Worm (Caenorhabditis elegans) whole organism, dauer: ENCODE results near the gene C33C12.4.
"Not testable (repeated sequence)": the region's sequence is repeated elsewhere in the genome, so short reads cannot be mapped to it uniquely, and the experiment has no call there.

Experiments used
- unc-62 ChIP-seq: sonication (generic microtip); optimal IDR thresholded peaks from 2 replicates; lab custom pipeline; 2017; ENCODE audit warnings: missing biosample characterization, missing genetic modification reagents, missing genetic modification characterization

The C33C12.4 gene

ce11 chrII:2176688-2177087 is 10.4 kb upstream of the C33C12.4 start, which contains the start of gene gba-1:
gba-1 (plus strand) TSS chrII:2176741.
- no peak for TF ChIP-seq unc-62 (GFP tag; lab: Kevin White, UChicago)

DNA sequence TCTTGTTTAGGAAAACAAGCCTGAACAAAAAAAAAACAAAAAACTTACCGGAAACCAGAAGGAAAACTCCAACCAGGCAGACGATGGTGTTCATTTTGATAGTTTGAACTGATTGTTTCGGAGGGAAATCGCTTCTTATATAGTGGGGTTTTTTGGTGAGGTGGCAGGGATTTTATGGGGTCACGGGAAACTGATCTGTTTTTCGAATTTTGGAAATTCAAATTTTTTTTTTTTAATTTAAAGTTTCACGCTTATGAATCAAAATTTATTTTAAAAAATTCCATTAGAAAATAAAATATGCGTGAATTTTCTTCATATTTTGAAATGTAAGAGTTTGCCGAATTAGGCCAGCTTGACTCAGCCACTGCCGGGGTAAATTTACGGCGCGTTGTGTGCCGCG is 9.1 kb upstream of the C33C12.4 start, which contains the start of gene C33C12.7:
TSS of gene C33C12.7 (minus strand) at position 101 of the 400 bp plus-strand sequence.
- no peak for TF ChIP-seq unc-62 (GFP tag; lab: Kevin White, UChicago)

DNA sequence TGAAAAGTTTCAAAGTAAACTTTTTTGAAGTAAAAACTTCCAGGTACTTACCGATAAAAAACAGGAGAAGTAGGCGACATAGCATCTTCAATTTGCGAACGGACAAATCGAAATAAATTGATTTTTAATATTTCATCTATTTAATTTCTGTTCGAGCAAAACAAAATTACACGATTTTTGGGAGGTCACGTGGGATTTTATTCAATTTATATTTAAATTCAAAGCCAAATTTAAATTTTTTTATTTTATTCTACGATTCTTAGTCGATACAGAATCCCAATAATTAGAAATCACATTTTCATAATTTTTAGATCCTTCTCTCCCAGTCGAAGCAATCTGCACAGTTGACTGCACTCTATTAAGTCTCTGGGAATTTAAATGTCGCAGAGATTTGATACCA is 3.8 kb upstream of the C33C12.4 start, which contains the start of gene C33C12.12:
TSS of gene C33C12.12 (minus strand) at position 101 of the 400 bp plus-strand sequence.
- TF ChIP-seq unc-62 (GFP tag; lab: Kevin White, UChicago), result no peak

DNA sequence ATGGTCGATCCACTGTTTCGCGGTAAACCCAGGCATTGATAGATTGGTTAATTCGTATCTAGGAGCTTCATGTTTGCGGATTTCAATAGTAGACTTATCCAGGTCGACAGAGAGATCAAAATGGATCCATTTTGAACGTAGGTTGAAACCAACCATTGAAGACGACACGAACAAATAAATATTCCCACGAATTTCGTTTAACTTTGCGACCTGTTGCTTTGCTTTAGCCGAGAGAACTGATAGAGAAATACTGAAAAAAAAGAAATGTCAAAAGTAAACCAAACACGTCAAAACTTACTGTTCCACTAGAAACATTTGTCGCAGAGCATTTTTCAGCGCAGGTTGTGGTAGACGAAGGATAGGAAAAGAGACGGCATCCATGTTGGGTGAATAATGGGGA is 2.1 kb upstream of the C33C12.4 start, which contains the start of gene fbxb-38:
TSS of gene fbxb-38 (minus strand) at position 390 of the 400 bp plus-strand sequence.
- TF ChIP-seq unc-62 (GFP tag; lab: Kevin White, UChicago), result no peak

DNA sequence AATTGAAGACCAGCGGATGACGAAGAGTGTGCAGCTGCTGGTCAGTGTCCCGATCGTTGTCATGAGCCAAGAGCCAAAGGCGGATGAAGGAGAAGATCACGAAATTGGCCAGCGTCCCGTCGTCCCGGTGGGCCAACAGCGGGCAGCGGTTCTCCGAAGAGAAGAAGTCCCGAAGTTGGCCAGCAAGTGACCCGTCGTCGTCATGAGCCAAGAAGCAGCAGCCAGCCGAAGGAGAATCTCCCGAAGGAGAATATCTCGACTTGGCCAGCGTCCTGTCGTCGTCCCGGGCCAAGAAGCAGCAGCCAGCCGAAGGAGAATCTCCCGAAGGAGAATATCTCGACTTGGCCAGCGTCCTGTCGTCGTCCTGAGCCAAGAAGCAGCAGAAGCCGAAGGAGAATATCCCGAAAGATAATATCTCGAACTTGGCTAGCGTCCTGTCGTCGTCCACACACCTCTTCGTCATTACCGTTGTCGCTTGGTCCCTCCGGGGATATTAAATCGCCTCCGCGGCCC is 2.9 kb downstream of the C33C12.4 start, which contains the start of gene C33C12.11:
TSS of gene C33C12.11 (minus strand) at position 463 of the 513 bp plus-strand sequence.
- TF ChIP-seq unc-62 (GFP tag; lab: Kevin White, UChicago), result not testable (repeated sequence)

- not testable (repeated sequence) for TF ChIP-seq unc-62 (GFP tag; lab: Kevin White, UChicago)
Observed at ce11 chrII:2153708-2154107, 12.6 kb downstream of the C33C12.4 start, which contains the start of gene math-18. math-18 (plus strand) TSS chrII:2154008.

DNA sequence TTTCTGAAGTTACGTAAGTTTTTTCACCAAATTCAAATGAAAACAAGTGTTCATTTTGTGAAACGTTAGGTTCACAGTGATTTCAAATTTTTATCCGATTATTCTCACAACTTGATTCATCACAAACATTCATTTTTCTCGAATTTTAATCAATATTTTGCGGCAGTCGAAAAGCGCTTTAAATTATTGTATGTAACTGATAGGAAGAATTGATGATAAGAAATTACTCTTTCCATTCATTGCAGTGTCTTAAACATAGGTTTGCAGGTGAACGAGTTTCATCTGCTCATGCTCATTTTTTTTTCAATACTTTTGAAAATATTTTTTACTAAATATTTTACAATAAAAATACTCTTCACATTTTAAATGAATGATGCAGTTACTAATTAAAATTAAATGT is 13.8 kb downstream of the C33C12.4 start:
- TF ChIP-seq unc-62 (GFP tag; lab: Kevin White, UChicago), result no peak

ce11 chrII:2150485-2150985 is 15.7 kb downstream of the C33C12.4 start, which contains the start of the genes C40A11.7 and C40A11.8:
C40A11.7 (minus strand) TSS chrII:2150585.
C40A11.8 (minus strand) TSS chrII:2150935.
- TF ChIP-seq unc-62 (GFP tag; lab: Kevin White, UChicago), result no peak

DNA sequence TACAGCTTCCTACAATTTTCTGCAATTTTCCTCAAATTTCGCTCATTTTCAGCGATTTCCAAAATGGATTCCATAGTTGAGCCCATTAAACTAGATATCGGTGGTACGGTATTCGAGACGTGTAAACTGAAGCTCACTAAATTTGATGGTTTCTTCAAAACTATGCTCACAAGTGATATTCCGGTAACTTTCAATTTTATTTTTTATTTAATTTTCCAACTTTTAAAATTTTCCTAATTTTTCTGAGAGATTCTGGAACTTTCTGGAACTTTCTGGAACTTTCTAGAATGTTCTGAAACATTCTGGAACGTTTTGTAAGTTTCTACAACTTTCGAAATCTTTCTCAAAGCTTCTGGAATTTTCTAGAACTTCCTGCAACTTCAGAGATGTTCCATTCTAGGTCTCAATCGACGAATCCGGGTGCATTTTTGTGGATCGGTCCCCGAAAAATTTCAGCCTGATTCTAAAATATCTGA is 19.3 kb downstream of the C33C12.4 start, which contains the start of gene C40A11.2:
TSS of gene C40A11.2 (plus strand) at position 51 of the 476 bp plus-strand sequence.
- no peak for TF ChIP-seq unc-62 (GFP tag; lab: Kevin White, UChicago)

DNA sequence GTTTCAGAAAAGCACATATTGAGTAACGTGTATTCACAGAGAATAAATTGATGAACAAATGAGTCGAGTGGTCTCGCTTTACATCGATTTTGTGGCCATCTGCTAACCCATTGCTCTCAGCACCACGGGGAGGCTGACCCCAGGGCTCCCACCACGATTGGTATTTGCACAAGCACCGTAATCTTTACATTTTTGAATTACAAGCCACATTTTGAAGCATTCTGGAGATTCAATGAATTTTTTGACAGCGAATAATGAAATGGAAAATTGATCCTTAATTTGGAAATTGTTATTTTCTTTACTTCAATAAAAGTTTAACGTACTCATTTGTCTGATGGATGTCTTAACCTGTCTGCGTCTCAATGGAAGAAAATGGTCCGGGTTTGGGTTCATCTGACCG is 20.7 kb downstream of the C33C12.4 start, which contains the start of gene C40A11.6:
TSS of gene C40A11.6 (minus strand) at position 101 of the 400 bp plus-strand sequence.
- TF ChIP-seq unc-62 (GFP tag; lab: Kevin White, UChicago), result no peak

- no peak for TF ChIP-seq unc-62 (GFP tag; lab: Kevin White, UChicago)
Observed at ce11 chrII:2140817-2141216, 25.5 kb downstream of the C33C12.4 start, which contains the start of gene C40A11.3. C40A11.3 (plus strand) TSS chrII:2141117.

ce11 chrII:2138901-2139300 is 27.4 kb downstream of the C33C12.4 start:
- TF ChIP-seq unc-62 (GFP tag; lab: Kevin White, UChicago), result no peak

DNA sequence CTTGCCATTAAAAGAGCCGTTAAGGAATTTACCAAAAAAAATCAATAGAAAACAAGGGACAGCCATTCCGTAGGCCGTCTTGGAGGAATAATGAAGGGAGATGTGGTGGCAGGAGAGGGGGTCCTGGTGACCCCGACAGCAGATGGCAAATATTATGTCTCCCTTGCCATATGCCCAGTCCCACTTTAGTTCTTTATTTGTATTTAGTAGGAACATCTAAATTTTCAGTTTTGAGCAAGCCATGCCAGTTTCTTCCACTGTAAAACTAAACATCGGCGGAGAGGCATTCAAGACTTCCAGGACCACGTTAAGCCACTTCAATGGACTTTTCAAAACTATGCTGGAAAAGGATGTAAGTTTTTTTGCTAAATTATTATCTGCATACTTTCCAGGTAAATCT is 29.0 kb downstream of the C33C12.4 start, which contains the start of gene C40A11.4:
TSS of gene C40A11.4 (plus strand) at position 188 of the 400 bp plus-strand sequence.
- no peak for TF ChIP-seq unc-62 (GFP tag; lab: Kevin White, UChicago)

DNA sequence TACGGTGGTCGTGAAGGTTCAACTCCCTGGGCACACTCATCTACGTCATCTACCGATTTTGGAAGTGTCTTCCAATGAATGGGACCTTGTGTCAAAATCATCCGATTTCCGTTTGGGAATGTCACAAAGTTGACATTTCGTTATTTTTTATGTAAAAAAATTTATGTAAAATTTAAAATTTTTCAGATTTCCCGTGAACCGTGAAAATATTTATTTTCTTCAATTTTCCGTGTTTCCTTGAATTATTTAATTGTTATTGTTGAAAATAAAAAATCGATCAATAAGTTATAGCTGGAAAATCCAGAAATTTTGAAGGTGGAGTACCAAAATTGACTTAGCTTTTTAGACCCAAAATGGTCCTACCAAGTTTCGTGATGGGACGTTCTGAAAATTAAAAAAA is 30.7 kb downstream of the C33C12.4 start, which contains the start of gene hpo-7:
TSS of gene hpo-7 (minus strand) at position 101 of the 400 bp plus-strand sequence.
- no peak for TF ChIP-seq unc-62 (GFP tag; lab: Kevin White, UChicago)

ce11 chrII:2130770-2131169 is 35.5 kb downstream of the C33C12.4 start, which contains the start of gene sdz-28:
sdz-28 (plus strand) TSS chrII:2131070.
- TF ChIP-seq unc-62 (GFP tag; lab: Kevin White, UChicago), result no peak

DNA sequence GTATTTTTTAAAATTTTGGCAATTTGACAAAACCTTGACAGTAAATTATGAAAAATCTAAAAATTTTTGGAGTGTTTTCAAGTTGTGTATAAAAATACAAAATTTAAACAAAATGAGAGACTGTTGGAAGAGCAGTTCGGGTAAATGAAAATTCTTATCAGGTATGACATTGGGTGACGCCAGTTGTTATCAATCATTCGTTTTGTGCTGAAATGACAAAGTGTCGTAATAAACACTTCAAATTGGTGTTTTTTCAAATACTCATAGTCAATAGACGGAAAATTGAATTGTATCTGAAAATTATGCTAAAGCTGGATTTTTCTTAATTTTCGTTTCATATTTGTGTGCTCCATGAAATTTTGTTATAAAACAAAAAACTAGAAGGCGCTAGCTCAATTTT is 43.5 kb downstream of the C33C12.4 start:
- no peak for TF ChIP-seq unc-62 (GFP tag; lab: Kevin White, UChicago)
